Fruit fly (Drosophila melanogaster) whole organism, embryonic: ENCODE measurements around the gene GluProRS.

Experiments used
- Ada2b ChIP-seq: fragments of 200-800 bp; sonication (Bioruptor generic); IDR thresholded peaks from 2 replicates; pipeline ENCODE4 v1.3.6; 2022; ENCODE audit warnings: missing biosample characterization, missing genetic modification characterization
- Adf1 ChIP-seq: fragments of 200-800 bp; sonication (Bioruptor generic); IDR thresholded peaks from 2 replicates; pipeline ENCODE4 v1.3.6; 2022; ENCODE audit warnings: missing biosample characterization, missing genetic modification characterization
- Antp ChIP-seq: fragments of 200-800 bp; sonication (Bioruptor generic); optimal IDR thresholded peaks from 3 replicates; lab custom pipeline; 2016; ENCODE audit warnings: missing biosample characterization, missing genetic modification characterization
- CG1233 ChIP-seq: fragments of 200-800 bp; sonication (Bioruptor generic); optimal IDR thresholded peaks from 4 replicates; lab custom pipeline; 2018; ENCODE audit warnings: missing biosample characterization, mild to moderate bottlenecking, missing genetic modification characterization
- CG15011 ChIP-seq: fragments of 200-800 bp; sonication (Bioruptor generic); optimal IDR thresholded peaks from 3 replicates; lab custom pipeline; 2018; ENCODE audit warnings: missing biosample characterization, mild to moderate bottlenecking, missing genetic modification characterization
- CG17186 ChIP-seq: fragments of 200-800 bp; sonication (Bioruptor generic); optimal IDR thresholded peaks from 3 replicates; lab custom pipeline; 2017; ENCODE audit warnings: missing biosample characterization, missing genetic modification reagents, missing genetic modification characterization
- CG2889 ChIP-seq: fragments of 200-800 bp; sonication (Bioruptor generic); IDR thresholded peaks from 3 replicates; pipeline ENCODE4 v1.3.6; 2022; ENCODE audit warnings: missing biosample characterization, missing genetic modification characterization
- CG31224 ChIP-seq: fragments of 200-800 bp; sonication (Bioruptor generic); IDR thresholded peaks from 2 replicates; pipeline ENCODE4 v1.3.6; 2022; ENCODE audit warnings: missing biosample characterization, missing genetic modification characterization
- CG33557 ChIP-seq: fragments of 200-800 bp; sonication (Bioruptor generic); optimal IDR thresholded peaks from 2 replicates; lab custom pipeline; 2019; ENCODE audit warnings: missing biosample characterization, mild to moderate bottlenecking, missing genetic modification characterization, moderate library complexity
- CG3847 ChIP-seq: fragments of 200-800 bp; sonication (Bioruptor generic); IDR thresholded peaks from 2 replicates; pipeline ENCODE4 v1.3.6; 2022; ENCODE audit warnings: missing biosample characterization, missing genetic modification characterization
- CG4282 ChIP-seq: fragments of 200-800 bp; sonication (Bioruptor generic); optimal IDR thresholded peaks from 2 replicates; lab custom pipeline; 2016; ENCODE audit warnings: missing biosample characterization, missing genetic modification characterization
- CG5180 ChIP-seq: fragments of 200-800 bp; sonication (Bioruptor generic); optimal IDR thresholded peaks from 3 replicates; lab custom pipeline; 2017; ENCODE audit warnings: missing biosample characterization, missing genetic modification characterization, mild to moderate bottlenecking, moderate library complexity, missing genetic modification reagents
- CG5245 ChIP-seq: fragments of 200-800 bp; sonication (Bioruptor generic); optimal IDR thresholded peaks from 3 replicates; lab custom pipeline; 2016; ENCODE audit warnings: missing biosample characterization, missing genetic modification characterization
- CG6272 ChIP-seq: fragments of 200-800 bp; sonication (Bioruptor generic); IDR thresholded peaks from 2 replicates; pipeline ENCODE4 v1.3.6; 2022; ENCODE audit warnings: missing biosample characterization, missing genetic modification characterization
- CG9437 ChIP-seq: fragments of 200-800 bp; sonication (Bioruptor generic); optimal IDR thresholded peaks from 2 replicates; lab custom pipeline; 2018; ENCODE audit warnings: missing biosample characterization, mild to moderate bottlenecking, missing genetic modification characterization
- CG9876 ChIP-seq: fragments of 200-800 bp; sonication (Bioruptor generic); optimal IDR thresholded peaks from 2 replicates; lab custom pipeline; 2016; ENCODE audit warnings: missing biosample characterization, missing genetic modification characterization
- CHES-1-like ChIP-seq: fragments of 200-800 bp; sonication (Bioruptor generic); optimal IDR thresholded peaks from 2 replicates; lab custom pipeline; 2016; ENCODE audit warnings: missing biosample characterization, missing genetic modification characterization
- Dbx ChIP-seq: fragments of 200-800 bp; sonication (Bioruptor generic); IDR thresholded peaks from 3 replicates; pipeline ENCODE4 v1.3.6; 2022; ENCODE audit warnings: missing biosample characterization, missing genetic modification characterization
- Dfd ChIP-seq, 2 experiments: fragments of >200 bp; optimal IDR thresholded peaks; 2 replicates each; lab custom pipeline; 2017; ENCODE audit warnings: missing biosample characterization in 2 of 2, missing genetic modification characterization in 2 of 2
- Dip2 ChIP-seq: fragments of 200-800 bp; sonication (Bioruptor generic); IDR thresholded peaks from 2 replicates; pipeline ENCODE4 v1.3.6; 2022; ENCODE audit warnings: missing biosample characterization, missing genetic modification characterization
- ERR ChIP-seq: fragments of 200-800 bp; sonication (Bioruptor generic); optimal IDR thresholded peaks from 2 replicates; lab custom pipeline; 2016; ENCODE audit warnings: missing biosample characterization, missing genetic modification characterization
- Mrtf ChIP-seq: fragments of 200-800 bp; sonication (Bioruptor generic); IDR thresholded peaks from 3 replicates; pipeline ENCODE4 v1.3.6; 2022; ENCODE audit warnings: missing biosample characterization, missing genetic modification characterization
- Usf ChIP-seq: fragments of 200-800 bp; sonication (Bioruptor generic); optimal IDR thresholded peaks from 2 replicates; lab custom pipeline; 2017; ENCODE audit warnings: missing genotype, missing biosample characterization, missing genetic modification characterization
- ash1 ChIP-seq: fragments of 200-800 bp; sonication (Bioruptor generic); optimal IDR thresholded peaks from 2 replicates; lab custom pipeline; 2018; ENCODE audit warnings: missing biosample characterization, mild to moderate bottlenecking, missing genetic modification characterization
- chif ChIP-seq, 2 experiments: fragments of 200-800 bp; sonication (Bioruptor generic); optimal IDR thresholded peaks; 3 replicates each; lab custom pipeline; 2016; ENCODE audit warnings: missing biosample characterization in 2 of 2, missing genetic modification characterization in 2 of 2
- crol ChIP-seq: fragments of 200-800 bp; sonication (Bioruptor generic); IDR thresholded peaks from 2 replicates; pipeline ENCODE4 v1.3.6; 2022; ENCODE audit warnings: missing biosample characterization, missing genetic modification characterization
- dan ChIP-seq: fragments of 200-800 bp; sonication (Bioruptor generic); IDR thresholded peaks from 2 replicates; pipeline ENCODE4 v1.3.6; 2022; ENCODE audit warnings: missing biosample characterization, missing genetic modification characterization
- dpn ChIP-seq, 2 experiments: fragments of 200-800 bp; sonication (Bioruptor generic); optimal IDR thresholded peaks; 3 replicates each; lab custom pipeline; 2016; ENCODE audit warnings: missing biosample characterization in 2 of 2, missing genetic modification characterization in 2 of 2
- fru ChIP-seq: fragments of >200 bp; optimal IDR thresholded peaks from 2 replicates; lab custom pipeline; 2017
- grau ChIP-seq: fragments of 200-800 bp; optimal IDR thresholded peaks from 3 replicates; lab custom pipeline; 2019; ENCODE audit warnings: missing biosample characterization, mild to moderate bottlenecking, missing genetic modification characterization, moderate library complexity
- ham ChIP-seq: fragments of 200-800 bp; sonication (Bioruptor generic); IDR thresholded peaks from 2 replicates; pipeline ENCODE4 v1.3.6; 2022; ENCODE audit warnings: missing biosample characterization, missing genetic modification characterization
- kay ChIP-seq: fragments of 200-800 bp; sonication (Bioruptor generic); optimal IDR thresholded peaks from 2 replicates; lab custom pipeline; 2016; ENCODE audit warnings: missing biosample characterization, missing genetic modification characterization
- knrl ChIP-seq: fragments of 200-800 bp; sonication (Bioruptor generic); IDR thresholded peaks from 3 replicates; pipeline ENCODE4 v1.3.6; 2022; ENCODE audit warnings: missing biosample characterization, missing genetic modification characterization; ENCODE audit not compliant: partially characterized antibody
- lbe ChIP-seq: fragments of 200-800 bp; sonication (Bioruptor generic); optimal IDR thresholded peaks from 2 replicates; lab custom pipeline; 2016; ENCODE audit warnings: missing biosample characterization, mild to moderate bottlenecking, missing genetic modification characterization
- luna ChIP-seq: fragments of 200-800 bp; sonication (Bioruptor generic); optimal IDR thresholded peaks from 2 replicates; lab custom pipeline; 2016; ENCODE audit warnings: missing biosample characterization, missing genetic modification characterization
- nom ChIP-seq: fragments of 200-800 bp; sonication (Bioruptor generic); optimal IDR thresholded peaks from 2 replicates; lab custom pipeline; 2017; ENCODE audit warnings: missing biosample characterization, missing genetic modification characterization, mild to moderate bottlenecking, moderate library complexity, missing genetic modification reagents
- onecut ChIP-seq: fragments of 200-800 bp; sonication (Bioruptor generic); IDR thresholded peaks from 2 replicates; pipeline ENCODE4 v1.3.6; 2022; ENCODE audit warnings: missing biosample characterization, missing genetic modification characterization
- pzg ChIP-seq: fragments of 200-800 bp; sonication (Bioruptor generic); optimal IDR thresholded peaks from 3 replicates; lab custom pipeline; 2018; ENCODE audit warnings: missing biosample characterization, mild to moderate bottlenecking, missing genetic modification characterization, moderate library complexity
- sisA ChIP-seq: fragments of 200-800 bp; sonication (Bioruptor generic); IDR thresholded peaks from 2 replicates; pipeline ENCODE4 v1.3.6; 2022; ENCODE audit warnings: missing biosample characterization, missing genetic modification characterization
- sqz ChIP-seq: fragments of 200-800 bp; sonication (Bioruptor generic); optimal IDR thresholded peaks from 3 replicates; lab custom pipeline; 2018; ENCODE audit warnings: missing biosample characterization, mild to moderate bottlenecking, missing genetic modification characterization
- sr ChIP-seq: fragments of 200-800 bp; sonication (Bioruptor generic); IDR thresholded peaks from 3 replicates; pipeline ENCODE4 v1.3.6; 2022; ENCODE audit warnings: missing biosample characterization, missing genetic modification characterization
- tap ChIP-seq: fragments of 200-800 bp; optimal IDR thresholded peaks from 3 replicates; lab custom pipeline; 2019; ENCODE audit warnings: missing biosample characterization, mild to moderate bottlenecking, missing genetic modification characterization, moderate library complexity
- tup ChIP-seq: fragments of 200-800 bp; sonication (Bioruptor generic); optimal IDR thresholded peaks from 2 replicates; lab custom pipeline; 2016; ENCODE audit warnings: missing biosample characterization, mild to moderate bottlenecking, missing genetic modification characterization, moderate library complexity
- twi ChIP-seq: fragments of 200-800 bp; optimal IDR thresholded peaks from 2 replicates; lab custom pipeline; 2019; ENCODE audit warnings: missing biosample characterization, mild to moderate bottlenecking, missing genetic modification characterization, moderate library complexity
- wdn ChIP-seq: fragments of 200-800 bp; sonication (Bioruptor generic); IDR thresholded peaks from 2 replicates; pipeline ENCODE4 v1.3.6; 2022; ENCODE audit warnings: missing biosample characterization, missing genetic modification characterization

The GluProRS gene

dm6 chr3R:23921701-23922501 is 36.3 kb downstream of the GluProRS start (continued):
- 0 out of 3 replicates have a peak, but pooled peaks have one; percentile 24 for TF ChIP-seq Dbx (GFP tag; lab: Robert Waterston, UW)
- peak; percentile 98 for TF ChIP-seq crol (GFP tag; lab: Robert Waterston, UW)
- no peak for TF ChIP-seq chif (GFP tag; optimal IDR thresholded peaks at IDR 0.05; lab: Kevin White, UChicago)
- TF ChIP-seq Dfd (GFP tag; optimal IDR thresholded peaks at IDR 0.05; lab: Kevin White, UChicago) = no peak
- TF ChIP-seq tup = peak; percentile 12
- TF ChIP-seq CG33557 (GFP tag; lab: Kevin White, UChicago) = no peak
- no peak for TF ChIP-seq nom (GFP tag; lab: Kevin White, UChicago)
- no peak for TF ChIP-seq CG17186
- peak; percentile 55 for TF ChIP-seq ash1 (GFP tag; lab: Kevin White, UChicago)
- TF ChIP-seq fru (lab: Kevin White, UChicago) = no peak
- no peak for TF ChIP-seq Dip2 (GFP tag; lab: Robert Waterston, UW)
- no peak for TF ChIP-seq Antp (GFP tag; lab: Kevin White, UChicago)
- peak; percentile 21 for TF ChIP-seq lbe (GFP tag; lab: Kevin White, UChicago)
- TF ChIP-seq CG3847 = no peak
- TF ChIP-seq wdn (GFP tag; lab: Robert Waterston, UW) = 0 out of 2 replicates have a peak, but pooled peaks have one; percentile 6
- peak; percentile 39 for TF ChIP-seq CG1233
- no peak for TF ChIP-seq CG15011 (GFP tag; lab: Kevin White, UChicago)
- TF ChIP-seq CG5180 (GFP tag; lab: Kevin White, UChicago) = peak; percentile 18
- TF ChIP-seq dpn (GFP tag; optimal IDR thresholded peaks at IDR 0.05; lab: Kevin White, UChicago) = peak in 1 of 2 experiments; percentile 26
- no peak for TF ChIP-seq Usf (GFP tag; lab: Kevin White, UChicago)
- no peak for TF ChIP-seq CG9437 (GFP tag; lab: Kevin White, UChicago)
- peak; percentile 15 for TF ChIP-seq twi (tag; lab: Kevin White, UChicago)
- no peak for TF ChIP-seq CHES-1-like (GFP tag; lab: Kevin White, UChicago)
- no peak for TF ChIP-seq CG9876
- no peak for TF ChIP-seq CG5245
- no peak; the same call in 2 of the 3 replicates for TF ChIP-seq knrl
- peak; percentile 40; the same call in 1 of the 2 replicates for TF ChIP-seq Adf1
- TF ChIP-seq tap (tag; lab: Kevin White, UChicago) = peak; percentile 39
- TF ChIP-seq sr (GFP tag; lab: Robert Waterston, UW) = peak; percentile 79
- TF ChIP-seq CG2889 = 0 out of 3 replicates have a peak, but pooled peaks have one; percentile 12
- TF ChIP-seq luna (GFP tag; lab: Kevin White, UChicago) = no peak
- TF ChIP-seq kay (GFP tag; lab: Kevin White, UChicago) = no peak
- TF ChIP-seq sqz (GFP tag; lab: Kevin White, UChicago) = peak; percentile 9
- no peak for TF ChIP-seq CG6272
- peak; percentile 12 for TF ChIP-seq pzg (GFP tag; lab: Kevin White, UChicago)
- TF ChIP-seq Ada2b = peak; percentile 46
- peak; percentile 49 for TF ChIP-seq sisA (GFP tag; lab: Robert Waterston, UW)
- no peak for TF ChIP-seq ham
- no peak for TF ChIP-seq CG4282
- TF ChIP-seq ERR (GFP tag; lab: Kevin White, UChicago) = no peak
- TF ChIP-seq Mrtf = no peak
- TF ChIP-seq dan (GFP tag; lab: Robert Waterston, UW) = no peak
- peak; percentile 43; the same call in 1 of the 2 replicates for TF ChIP-seq CG31224 (GFP tag; lab: Robert Waterston, UW)
- TF ChIP-seq onecut = peak; percentile 12; the same call in 1 of the 2 replicates
- TF ChIP-seq grau = peak; percentile 49
